Worm (Caenorhabditis elegans): ENCODE results near the gene lelo-3.

The lelo-3 gene

ce11 chrX:6043283-6043682 lies 20.9 kb upstream of the lelo-3 start:
- TF ChIP-seq dmd-9 (GFP tag; IDR thresholded peaks at IDR 0.05), result no peak
- TF ChIP-seq duxl-1 (tag; optimal IDR thresholded peaks at IDR 0.05; ENCODE audit: poor library complexity), result no peak
- no peak for TF ChIP-seq lir-3 (tag; optimal IDR thresholded peaks at IDR 0.05)
- TF ChIP-seq pha-4 (GFP tag; IDR thresholded peaks at IDR 0.05), result no peak
- no peak for TF ChIP-seq pha-4 (tag; optimal IDR thresholded peaks at IDR 0.05)
- peak in 1 of 2 experiments; percentile 57 for TF ChIP-seq unc-62 (GFP tag; optimal IDR thresholded peaks at IDR 0.05 in 1 of 2)
- no peak for TF ChIP-seq unc-62 (tag; optimal IDR thresholded peaks at IDR 0.05)
- no peak for TF ChIP-seq ceh-32 (tag; optimal IDR thresholded peaks at IDR 0.05; ENCODE audit: poor library complexity)
- no peak for TF ChIP-seq D1046.2 (GFP tag; IDR thresholded peaks at IDR 0.05)
- no peak for TF ChIP-seq spr-3 (GFP tag; optimal IDR thresholded peaks at IDR 0.05)
- TF ChIP-seq lin-15B (tag; optimal IDR thresholded peaks at IDR 0.05), result no peak
- TF ChIP-seq sdz-12 (GFP tag; optimal IDR thresholded peaks at IDR 0.05), result no peak
- TF ChIP-seq hlh-30 (tag; optimal IDR thresholded peaks at IDR 0.05; ENCODE audit: insufficient read depth), result no peak
- no peak for TF ChIP-seq Y48G9A.11 (GFP tag; IDR thresholded peaks at IDR 0.05)
- no peak for TF ChIP-seq nhr-111 (GFP tag; optimal IDR thresholded peaks at IDR 0.05)
- no peak for TF ChIP-seq attf-4 (tag; optimal IDR thresholded peaks at IDR 0.05)
- TF ChIP-seq daf-19 (GFP tag; conservative IDR thresholded peaks at IDR 0.05), result no peak
- no peak for TF ChIP-seq nhr-11 (tag; optimal IDR thresholded peaks at IDR 0.05)
- no peak for TF ChIP-seq unc-130 (GFP tag; optimal IDR thresholded peaks at IDR 0.05)
- TF ChIP-seq hif-1 (tag; optimal IDR thresholded peaks at IDR 0.05), result no peak
- no peak for TF ChIP-seq nhr-42 (GFP tag; IDR thresholded peaks at IDR 0.05)
- TF ChIP-seq ztf-7 (tag; optimal IDR thresholded peaks at IDR 0.05), result no peak
- TF ChIP-seq hmg-1.1 (GFP tag; IDR thresholded peaks at IDR 0.05), result no peak
- no peak for TF ChIP-seq ama-1 (optimal IDR thresholded peaks at IDR 0.05)
- no peak for TF ChIP-seq lim-7 (GFP tag; IDR thresholded peaks at IDR 0.05)
- no peak for TF ChIP-seq daf-16 (GFP tag; optimal IDR thresholded peaks at IDR 0.05)
- peak; percentile 74 for TF ChIP-seq daf-16 (tag; optimal IDR thresholded peaks at IDR 0.05)
- no peak for TF ChIP-seq nhr-10 (tag; optimal IDR thresholded peaks at IDR 0.05)
- no peak for TF ChIP-seq T26A8.4 (GFP tag; IDR thresholded peaks at IDR 0.05)
- TF ChIP-seq aha-1 (tag), result peak; percentile 86
- TF ChIP-seq nhr-6 (tag; optimal IDR thresholded peaks at IDR 0.05), result peak; percentile 45
- no peak for TF ChIP-seq zag-1 (tag; optimal IDR thresholded peaks at IDR 0.05)
- TF ChIP-seq rbr-2 (tag; optimal IDR thresholded peaks at IDR 0.05), result no peak
- no peak for TF ChIP-seq daf-12 (tag; optimal IDR thresholded peaks at IDR 0.05)
- no peak for TF ChIP-seq ceh-62 (tag; optimal IDR thresholded peaks at IDR 0.05)
- TF ChIP-seq nhr-28 (tag; optimal IDR thresholded peaks at IDR 0.05), result peak; percentile 58
- no peak for TF ChIP-seq tra-1 (GFP tag; IDR thresholded peaks at IDR 0.05)
- TF ChIP-seq cey-2 (tag; optimal IDR thresholded peaks at IDR 0.05; ENCODE audit: borderline replicate concordance, insufficient read depth), result no peak

DNA sequence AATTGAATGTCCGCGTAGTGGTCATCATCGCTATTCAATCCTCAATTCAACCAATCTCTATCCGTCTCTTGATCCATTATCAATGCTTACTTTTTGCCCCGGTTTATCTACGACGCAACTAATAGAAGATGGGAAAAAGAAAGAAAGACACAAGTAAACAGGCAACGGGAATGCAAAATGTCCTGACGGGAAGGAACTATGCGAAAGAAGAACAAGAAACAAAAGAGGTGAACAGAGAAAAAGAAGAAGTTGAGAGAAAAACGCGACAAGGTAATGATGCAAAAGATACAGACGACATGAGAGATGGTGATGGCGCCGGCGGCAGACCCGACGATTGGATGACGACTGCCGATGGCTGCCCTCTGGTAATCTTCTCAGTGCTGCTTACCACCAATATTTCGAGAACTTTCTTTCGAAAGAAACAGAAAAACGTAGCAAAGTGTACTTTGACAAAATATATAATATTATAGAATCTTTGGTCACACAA lies 19.7 kb upstream of the lelo-3 start:
- TF ChIP-seq F49E8.2 (tag; optimal IDR thresholded peaks at IDR 0.05; ENCODE audit: borderline replicate concordance) (no peak), lin-38 (GFP tag; IDR thresholded peaks at IDR 0.05) (no peak), daf-8 (GFP tag; IDR thresholded peaks at IDR 0.05) (no peak), egl-43 (GFP tag; IDR thresholded peaks at IDR 0.05) (no peak), zfp-3 (GFP tag; conservative IDR thresholded peaks at IDR 0.05) (no peak), ZK546.5 (tag; optimal IDR thresholded peaks at IDR 0.05) (no peak), mep-1 (tag; optimal IDR thresholded peaks at IDR 0.05) (peak; percentile 86), spr-3 (GFP tag; optimal IDR thresholded peaks at IDR 0.05) (no peak), mxl-2 (GFP tag; conservative IDR thresholded peaks at IDR 0.05) (no peak), dpl-1 (GFP tag; optimal IDR thresholded peaks at IDR 0.05) (peak; percentile 3), Y75B8A.6 (GFP tag; IDR thresholded peaks at IDR 0.05) (no peak), ces-1 (GFP tag; optimal IDR thresholded peaks at IDR 0.05) (no peak), nhr-6 (tag; optimal IDR thresholded peaks at IDR 0.05) (peak; percentile 62), T26A8.4 (GFP tag; IDR thresholded peaks at IDR 0.05) (no peak), F37D6.2 (tag; optimal IDR thresholded peaks at IDR 0.05) (no peak), nhr-41 (GFP tag; IDR thresholded peaks at IDR 0.05) (no peak), ama-1 (optimal IDR thresholded peaks at IDR 0.05) (no peak), daf-12 (tag; optimal IDR thresholded peaks at IDR 0.05) (no peak), mxl-3 (GFP tag; optimal IDR thresholded peaks at IDR 0.05) (no peak), sdz-12 (GFP tag; optimal IDR thresholded peaks at IDR 0.05) (no peak), nhr-237 (tag; optimal IDR thresholded peaks at IDR 0.05) (no peak), jun-1 (tag; optimal IDR thresholded peaks at IDR 0.05) (no peak)

Data from whole organism, L4 larva.